Fruit fly (Drosophila melanogaster) S2 (cell line): ENCODE measurements around the gene CG42660.

Experiments
- CG8478 ChIP-seq: fragments of >200 bp; optimal IDR thresholded peaks from 2 replicates; lab custom pipeline; 2018
- CTCF ChIP-seq, 2 experiments: fragments of >200 bp; optimal IDR thresholded peaks; 2 replicates each; lab custom pipeline; 2018

The CG42660 gene

DNA sequence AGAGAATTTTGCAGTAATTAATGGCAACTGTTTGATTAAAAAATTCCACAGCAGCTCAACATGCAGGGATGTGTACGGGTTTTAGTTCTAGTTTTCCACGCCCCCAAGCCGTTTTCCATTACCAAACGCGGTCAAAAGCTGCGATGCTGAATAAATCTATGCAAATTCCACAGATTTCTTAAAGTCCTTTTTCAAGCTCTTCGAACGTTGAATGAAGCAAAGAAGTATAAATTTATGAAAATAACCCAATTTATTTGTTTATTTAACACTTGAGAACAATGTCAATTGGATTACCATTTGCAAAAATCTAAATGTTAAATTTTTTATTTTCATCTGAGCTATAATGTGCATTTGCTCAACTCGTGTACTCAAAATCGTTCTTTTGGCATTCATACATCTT, at the start of gene CG42660, which contains the start of the genes CG42661 and Tsp66A:
TSS of gene CG42660 (plus strand) at position 301 of the 400 bp plus-strand sequence.
TSS of gene CG42661 (plus strand) at position 301 of the 400 bp plus-strand sequence.
TSS of gene Tsp66A (plus strand) at position 301 of the 400 bp plus-strand sequence.
- no peak for TF ChIP-seq CTCF (optimal IDR thresholded peaks at IDR 0.05; lab: Kevin White, UChicago)
- TF ChIP-seq CG8478 (lab: Kevin White, UChicago): no peak

DNA sequence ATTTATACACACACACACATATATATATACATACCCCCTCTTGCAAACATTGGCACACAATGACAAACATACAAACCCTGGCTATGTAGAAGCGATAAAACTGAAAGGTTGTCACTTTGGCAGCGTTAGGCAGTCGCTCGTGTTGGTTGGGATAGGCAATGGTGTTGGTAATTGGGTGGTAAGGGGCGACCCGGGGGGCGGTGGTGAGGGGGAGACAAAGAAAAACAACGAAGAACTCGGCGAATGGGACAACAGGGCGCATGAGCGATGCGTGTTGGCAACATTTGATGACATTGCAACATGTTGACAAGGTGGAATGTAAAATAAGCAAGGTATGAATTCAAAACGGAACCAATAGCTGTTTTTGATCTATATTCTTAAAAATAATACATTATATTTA, 42.7 kb upstream of the CG42660 start:
- TF ChIP-seq CTCF (optimal IDR thresholded peaks at IDR 0.05; lab: Kevin White, UChicago) (no peak), CG8478 (lab: Kevin White, UChicago) (no peak)

DNA sequence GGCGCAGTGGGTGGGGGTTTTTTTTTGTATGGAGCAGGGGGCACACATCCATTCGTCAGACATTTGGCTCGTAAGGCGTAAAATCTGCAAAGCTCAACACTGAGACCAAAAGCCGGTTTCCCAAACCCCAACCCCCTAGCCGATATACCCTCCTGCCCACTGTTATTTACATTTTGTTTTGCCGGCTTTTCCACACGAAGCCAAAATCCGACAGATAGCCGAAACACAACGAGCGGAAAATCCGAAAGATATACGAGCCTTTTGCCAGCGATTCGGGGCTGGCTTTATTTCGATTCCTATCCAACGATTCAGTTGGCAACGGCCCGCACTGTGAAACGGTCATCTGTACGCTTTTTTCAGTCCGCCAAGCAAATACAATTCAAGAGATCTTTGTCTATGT, 41.8 kb upstream of the CG42660 start, which contains the start of gene CG42458:
TSS of gene CG42458 (plus strand) at position 311 of the 400 bp plus-strand sequence.
- no peak for TF ChIP-seq CTCF (optimal IDR thresholded peaks at IDR 0.05; lab: Kevin White, UChicago)
- no peak for TF ChIP-seq CG8478 (lab: Kevin White, UChicago)

DNA sequence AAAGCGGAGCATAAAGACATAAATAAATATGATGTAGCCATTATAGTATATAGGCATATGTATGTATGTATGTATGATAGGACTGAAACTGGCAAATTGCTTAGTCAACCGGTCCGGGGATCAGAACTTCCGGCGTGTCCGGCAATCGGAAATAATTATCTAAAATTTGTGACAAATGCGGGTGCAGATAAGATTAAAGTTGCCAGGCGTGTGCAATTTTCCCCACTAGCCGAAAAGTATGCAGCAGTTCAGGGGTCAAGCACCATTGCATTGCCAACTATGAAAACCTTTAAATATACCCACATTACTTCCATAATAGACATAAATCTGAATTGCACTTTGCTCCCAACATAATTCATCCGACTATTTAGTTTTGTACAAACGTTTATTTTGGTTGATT, 33.0 kb upstream of the CG42660 start:
- TF ChIP-seq CTCF (optimal IDR thresholded peaks at IDR 0.05; lab: Kevin White, UChicago): no peak
- TF ChIP-seq CG8478 (lab: Kevin White, UChicago): no peak

DNA sequence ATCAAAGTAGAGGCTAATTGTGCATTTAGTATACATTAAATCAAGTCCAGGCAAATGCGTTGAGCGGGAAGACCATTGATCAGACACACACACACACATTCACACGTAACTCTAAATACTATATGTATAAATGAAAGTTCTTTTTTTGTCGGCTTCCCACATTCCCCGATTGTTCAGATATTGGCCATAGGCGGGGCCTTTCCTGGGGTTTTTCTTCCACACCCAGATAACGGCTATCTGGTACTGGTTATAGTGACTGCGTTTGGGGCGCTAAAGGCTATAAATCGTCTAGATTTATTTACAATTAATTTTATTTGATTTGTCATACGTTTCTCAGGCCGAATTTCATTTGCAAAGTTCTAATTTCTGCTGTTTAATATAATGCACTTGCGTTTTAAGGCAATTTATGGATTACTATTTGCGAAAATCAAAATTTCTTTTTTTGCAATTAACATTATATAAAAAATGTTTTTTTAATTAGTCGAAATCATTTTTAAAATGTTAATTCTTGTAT, 32.4 kb upstream of the CG42660 start:
- no peak for TF ChIP-seq CTCF (optimal IDR thresholded peaks at IDR 0.05; lab: Kevin White, UChicago)
- no peak for TF ChIP-seq CG8478 (lab: Kevin White, UChicago)

DNA sequence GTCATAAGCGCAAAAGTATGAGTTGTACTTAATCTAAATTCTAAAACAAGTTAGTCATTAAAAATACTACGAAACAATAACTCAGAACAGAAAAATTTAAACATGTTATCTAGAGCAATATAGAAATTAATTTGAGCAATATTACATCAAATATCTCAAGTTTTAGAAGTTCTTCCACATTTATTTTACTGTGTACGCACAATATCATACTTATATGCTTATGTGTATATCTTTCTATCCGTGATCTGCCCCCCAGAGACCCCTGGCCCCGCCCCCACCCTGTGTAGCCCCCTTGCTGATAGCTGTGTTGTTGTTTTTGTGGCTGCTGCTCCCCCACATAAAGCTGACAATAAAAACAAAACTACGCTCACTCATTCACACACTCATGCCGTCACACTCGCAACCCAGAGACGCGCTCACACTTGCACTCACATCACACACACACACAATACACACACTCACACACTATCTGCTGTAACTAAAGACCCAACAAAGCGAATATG, 31.9 kb upstream of the CG42660 start:
- no peak for TF ChIP-seq CTCF (optimal IDR thresholded peaks at IDR 0.05; lab: Kevin White, UChicago)
- no peak for TF ChIP-seq CG8478 (lab: Kevin White, UChicago)

DNA sequence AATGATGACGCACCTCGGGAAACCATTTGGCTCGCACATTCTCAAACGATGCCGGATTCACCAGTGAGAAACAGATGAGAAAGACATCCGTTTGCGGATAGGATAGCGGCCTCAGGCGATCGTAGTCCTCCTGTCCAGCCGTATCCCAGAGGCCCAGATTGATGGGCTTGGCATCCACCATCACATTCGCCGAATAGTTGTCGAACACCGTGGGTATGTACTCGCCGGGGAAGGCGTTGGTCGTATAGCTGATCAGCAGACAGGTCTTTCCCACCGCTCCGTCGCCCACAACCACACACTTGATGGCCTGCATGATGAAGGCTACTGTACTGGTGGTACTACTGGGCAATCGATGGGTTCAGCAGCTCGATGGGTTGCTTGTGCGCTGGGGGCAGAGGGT, 31.1 kb upstream of the CG42660 start:
- TF ChIP-seq CG8478 (lab: Kevin White, UChicago): no peak
- TF ChIP-seq CTCF (optimal IDR thresholded peaks at IDR 0.05; lab: Kevin White, UChicago): no peak

DNA sequence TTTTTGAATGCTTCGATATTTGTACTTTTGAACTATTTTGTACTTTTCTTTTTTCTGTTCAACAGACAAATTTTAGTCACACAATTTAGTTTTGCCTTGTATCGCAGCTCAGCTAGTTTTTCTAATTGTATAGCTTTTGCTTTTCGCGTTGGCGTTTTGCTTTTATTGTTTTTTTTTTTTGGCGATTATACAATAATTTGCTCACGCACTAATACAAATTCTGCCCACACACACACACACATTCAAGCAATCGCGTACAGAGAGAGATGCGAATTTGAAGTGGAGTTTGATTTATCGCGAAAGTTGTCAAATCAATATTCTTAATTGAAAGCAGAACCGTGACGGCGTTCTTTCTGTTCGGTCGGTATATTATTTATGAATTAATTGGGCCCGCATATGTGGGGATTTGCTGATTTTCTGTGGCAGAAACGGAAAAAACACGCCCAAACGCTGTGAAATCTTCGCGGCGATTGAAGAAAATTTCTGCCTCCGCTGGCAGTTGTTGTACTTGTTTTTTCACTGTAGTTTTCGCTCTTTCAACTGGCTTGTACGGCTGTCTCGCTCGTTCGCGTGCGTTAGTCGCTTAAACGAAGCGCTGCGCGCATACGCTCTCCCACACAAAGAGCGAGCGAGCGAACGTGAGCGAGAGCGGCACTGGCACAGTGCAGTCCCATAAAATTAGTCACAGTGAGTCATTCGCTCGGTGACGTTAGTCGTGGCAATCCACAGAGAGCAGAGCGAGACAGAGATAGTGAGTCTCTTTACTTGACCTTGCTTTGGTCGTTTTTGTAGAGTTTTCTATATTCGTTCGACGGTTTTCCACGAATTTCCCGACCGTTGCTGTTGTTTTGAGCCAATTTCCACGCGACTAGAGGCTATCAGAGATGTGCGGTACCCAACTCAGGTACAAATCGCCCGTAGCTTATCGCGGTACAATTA, 30.3 kb upstream of the CG42660 start, which contains the start of gene Rac2:
TSS of gene Rac2 (minus strand) at position 476 of the 939 bp plus-strand sequence.
- no peak for TF ChIP-seq CG8478 (lab: Kevin White, UChicago)
- TF ChIP-seq CTCF (optimal IDR thresholded peaks at IDR 0.05; lab: Kevin White, UChicago): no peak

DNA sequence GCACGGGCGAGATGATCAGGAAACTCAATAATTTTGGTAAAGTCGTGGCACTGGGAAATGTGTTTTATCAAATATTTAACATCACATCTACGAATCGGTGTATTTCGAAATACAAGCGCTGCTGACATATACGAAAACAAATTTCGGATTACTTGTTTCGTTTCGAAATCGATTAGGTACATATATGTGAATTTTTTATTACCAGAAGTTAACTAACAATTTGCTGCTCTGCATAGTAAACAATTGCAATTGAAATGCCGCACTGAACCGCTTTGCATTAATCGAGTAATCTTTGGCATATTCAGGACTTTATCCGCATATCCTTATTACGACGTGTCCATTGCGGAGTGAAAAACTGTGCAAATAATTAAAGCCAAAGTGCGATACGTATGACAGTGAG, 27.9 kb upstream of the CG42660 start, which contains the start of gene CG14835:
TSS of gene CG14835 (minus strand) at position 101 of the 400 bp plus-strand sequence.
- TF ChIP-seq CTCF (optimal IDR thresholded peaks at IDR 0.05; lab: Kevin White, UChicago): no peak
- TF ChIP-seq CG8478 (lab: Kevin White, UChicago): no peak

DNA sequence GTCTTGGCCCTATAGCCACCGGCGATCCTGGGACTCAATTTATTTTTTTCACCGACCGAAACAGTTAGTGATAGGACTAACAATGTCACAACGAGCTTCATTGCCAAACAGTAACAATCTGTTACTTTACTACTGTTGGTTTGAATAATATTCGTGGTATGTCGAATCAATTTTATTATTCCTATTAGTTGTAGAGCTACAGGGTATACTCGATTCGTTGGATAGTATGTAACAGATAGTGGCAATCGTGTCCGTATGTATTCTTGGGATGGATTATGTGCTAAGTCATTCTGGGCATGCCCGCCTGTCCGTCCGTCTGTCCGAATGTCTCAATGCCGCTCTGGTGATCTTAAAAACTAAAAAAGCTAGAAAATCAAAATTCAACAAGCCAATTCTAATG, 26.0 kb upstream of the CG42660 start, which contains the start of gene sphinx1:
TSS of gene sphinx1 (minus strand) at position 101 of the 400 bp plus-strand sequence.
- TF ChIP-seq CG8478 (lab: Kevin White, UChicago) (no peak), CTCF (optimal IDR thresholded peaks at IDR 0.05; lab: Kevin White, UChicago) (no peak)

DNA sequence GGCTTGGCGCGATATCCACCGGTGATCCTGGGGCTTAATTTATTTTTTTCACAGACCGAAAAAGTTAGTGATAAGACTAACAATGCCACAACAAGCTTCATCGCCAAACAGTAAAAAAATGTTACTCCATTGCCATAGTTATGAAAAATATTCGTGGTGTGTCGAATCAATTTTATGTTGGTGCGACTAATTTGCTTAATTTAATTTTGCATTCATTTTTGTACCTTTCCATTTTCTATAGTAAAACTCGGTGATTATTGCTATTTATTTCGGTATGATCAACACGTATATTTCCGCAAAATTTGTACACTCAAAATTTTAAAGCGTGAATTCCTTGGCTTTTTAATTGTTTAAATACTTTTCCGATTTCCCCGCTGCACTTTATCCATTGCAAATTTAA, 24.7 kb upstream of the CG42660 start, which contains the start of gene sphinx2:
TSS of gene sphinx2 (minus strand) at position 101 of the 400 bp plus-strand sequence.
- no peak for TF ChIP-seq CG8478 (lab: Kevin White, UChicago)
- no peak for TF ChIP-seq CTCF (optimal IDR thresholded peaks at IDR 0.05; lab: Kevin White, UChicago)

DNA sequence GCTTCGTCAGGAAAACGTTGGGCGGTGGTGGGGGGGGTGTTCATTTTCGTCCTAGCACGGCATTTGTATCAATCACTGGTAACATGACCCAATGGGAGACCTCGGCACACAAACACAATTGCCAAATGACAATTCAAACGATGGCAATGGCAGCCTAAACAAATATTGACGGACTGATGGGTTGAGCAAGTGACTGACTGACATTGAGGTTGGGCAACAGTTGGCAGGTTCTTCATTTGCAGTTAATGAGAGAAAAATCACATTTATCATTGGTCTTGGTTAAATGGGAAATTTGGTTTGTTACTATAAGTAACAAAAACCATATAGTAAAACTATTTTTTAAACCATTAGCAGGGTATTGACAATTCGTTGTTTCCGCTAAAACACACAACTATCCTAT, 16.2 kb upstream of the CG42660 start:
- TF ChIP-seq CTCF (optimal IDR thresholded peaks at IDR 0.05; lab: Kevin White, UChicago) (no peak), CG8478 (lab: Kevin White, UChicago) (no peak)

DNA sequence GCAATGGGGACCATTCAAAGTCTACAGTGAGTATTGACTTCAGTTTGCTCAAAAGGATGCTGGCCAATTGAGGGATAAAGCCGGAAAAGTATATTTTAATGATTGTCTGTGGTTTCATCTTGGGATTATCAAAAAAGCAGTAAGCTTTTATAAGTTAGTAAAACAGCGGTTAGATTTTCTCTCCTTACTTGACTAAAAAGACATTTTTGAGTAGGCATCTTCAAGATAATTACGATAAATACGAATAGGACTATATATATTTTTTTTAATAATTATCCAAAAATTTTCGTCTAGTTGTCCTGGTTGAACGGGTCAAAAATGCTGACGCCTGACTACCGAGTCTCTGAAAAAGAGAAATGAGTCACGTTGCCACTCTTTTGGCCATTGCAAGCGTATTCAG, 14.8 kb upstream of the CG42660 start, which contains the start of gene CG33278:
TSS of gene CG33278 (plus strand) at position 301 of the 400 bp plus-strand sequence.
- no peak for TF ChIP-seq CG8478 (lab: Kevin White, UChicago)
- TF ChIP-seq CTCF (optimal IDR thresholded peaks at IDR 0.05; lab: Kevin White, UChicago): no peak

DNA sequence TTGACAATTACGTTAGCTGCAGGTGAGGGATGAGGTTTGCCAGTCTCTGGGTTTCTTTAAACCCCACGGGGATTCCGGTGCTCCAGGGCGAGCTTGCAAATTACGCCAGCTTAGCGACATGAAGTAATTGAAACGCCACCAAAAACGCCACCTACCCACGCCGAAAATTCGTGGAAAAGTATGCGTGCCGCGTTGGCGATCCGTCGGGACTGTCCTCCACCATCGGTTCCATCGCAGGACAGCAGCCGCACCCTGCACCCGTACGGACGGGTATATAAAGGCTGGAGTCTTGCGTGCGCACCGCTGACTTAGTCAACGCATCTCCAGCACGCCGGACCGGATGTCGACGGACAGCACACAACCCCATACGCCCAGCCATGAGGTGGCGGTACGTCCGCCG, 9.5 kb upstream of the CG42660 start, which contains the start of gene ppk26:
TSS of gene ppk26 (plus strand) at position 301 of the 400 bp plus-strand sequence.
- TF ChIP-seq CTCF (optimal IDR thresholded peaks at IDR 0.05; lab: Kevin White, UChicago) (no peak), CG8478 (lab: Kevin White, UChicago) (no peak)
